Worm (Caenorhabditis elegans) whole organism, L1 larva: ENCODE data around the gene rps-4.

Source experiments
- C34B4.2 ChIP-seq: sonication (generic microtip); optimal IDR thresholded peaks from 2 replicates; lab custom pipeline; 2017; ENCODE audit warnings: mild to moderate bottlenecking, missing genetic modification characterization, missing compliant biosample characterization
- Y116A8C.19 ChIP-seq: sonication (generic microtip); optimal IDR thresholded peaks from 2 replicates; lab custom pipeline; 2016; ENCODE audit warnings: missing compliant biosample characterization, missing genetic modification characterization, borderline replicate concordance
- aly-2 ChIP-seq: fragments of 150-350 bp; optimal IDR thresholded peaks from 2 replicates; lab custom pipeline; 2014; ENCODE audit warnings: missing biosample characterization, missing genetic modification characterization
- ama-1 ChIP-seq: fragments of 150-350 bp; optimal IDR thresholded peaks from 2 replicates; lab custom pipeline; 2014
- blmp-1 ChIP-seq: fragments of 150-350 bp; optimal IDR thresholded peaks from 2 replicates; lab custom pipeline; 2014; ENCODE audit warnings: missing biosample characterization, missing genetic modification characterization
- ceh-8 ChIP-seq: fragments of 200-800 bp; sonication (Bioruptor generic); optimal IDR thresholded peaks from 2 replicates; lab custom pipeline; 2018; ENCODE audit warnings: mild to moderate bottlenecking, missing genetic modification characterization, moderate library complexity, missing compliant biosample characterization
- ceh-82 ChIP-seq, 3 experiments: fragments of 150-350 bp in 1 of 3; sonication (generic microtip) in 2 of 3; optimal IDR thresholded peaks; 2 replicates each; lab custom pipeline; 2014 to 2017; ENCODE audit warnings: missing biosample characterization in 3 of 3, missing genetic modification characterization in 3 of 3
- ceh-88 ChIP-seq: fragments of 200-800 bp; sonication (Bioruptor generic); IDR thresholded peaks from 2 replicates; pipeline ENCODE4 v1.3.6; 2022; ENCODE audit warnings: missing genetic modification characterization, missing compliant biosample characterization
- ceh-90 ChIP-seq: sonication (generic microtip); optimal IDR thresholded peaks from 2 replicates; lab custom pipeline; 2016; ENCODE audit warnings: missing genetic modification characterization, missing compliant biosample characterization
- ces-1 ChIP-seq: fragments of 150-350 bp; optimal IDR thresholded peaks from 2 replicates; lab custom pipeline; 2014; ENCODE audit warnings: missing biosample characterization, missing genetic modification reagents, missing genetic modification characterization
- dpl-1 ChIP-seq, 3 experiments: fragments of 150-350 bp in 2 of 3; sonication (generic microtip) in 1 of 3; optimal IDR thresholded peaks; 2 replicates each; lab custom pipeline; 2014 to 2017; ENCODE audit warnings: missing biosample characterization in 3 of 3, missing genetic modification characterization in 3 of 3, missing genetic modification reagents in 3 of 3
- dsc-1 ChIP-seq: sonication (generic microtip); optimal IDR thresholded peaks from 2 replicates; lab custom pipeline; 2016; ENCODE audit warnings: mild to moderate bottlenecking, missing genetic modification characterization, missing compliant biosample characterization
- efl-1 ChIP-seq, 4 experiments: fragments of 150-350 bp; optimal IDR thresholded peaks in 3 of 4; peaks in 1 of 4; 1 replicate in 1 of 4; 2 replicates in 3 of 4; lab custom pipeline; 2014; ENCODE audit warnings: missing biosample characterization in 2 of 4, missing genetic modification characterization in 2 of 4, missing genetic modification reagents in 2 of 4
- efl-3 ChIP-seq: fragments of 200-800 bp; sonication (Bioruptor generic); optimal IDR thresholded peaks from 2 replicates; lab custom pipeline; 2018; ENCODE audit warnings: mild to moderate bottlenecking, missing genetic modification characterization, missing compliant biosample characterization
- egl-27 ChIP-seq, 2 experiments: fragments of 150-350 bp in 1 of 2; sonication (generic microtip); optimal IDR thresholded peaks; 3 replicates each; lab custom pipeline; 2017 to 2018; ENCODE audit warnings: missing biosample characterization in 2 of 2, missing genetic modification characterization in 2 of 2, missing genetic modification reagents in 2 of 2
- elt-3 ChIP-seq, 6 experiments: fragments of 150-350 bp in 1 of 6; sonication (generic microtip); optimal IDR thresholded peaks; 2 replicates each; lab custom pipeline; 2017 to 2018; ENCODE audit warnings: missing biosample characterization in 6 of 6, missing genetic modification characterization in 6 of 6, inconsistent platforms in 1 of 6
- ets-5 ChIP-seq: fragments of 200-800 bp; sonication (Bioruptor generic); IDR thresholded peaks from 2 replicates; pipeline ENCODE4 v1.3.6; 2022; ENCODE audit warnings: missing genetic modification characterization, missing compliant biosample characterization
- fkh-10 ChIP-seq: sonication (generic microtip); optimal IDR thresholded peaks from 2 replicates; lab custom pipeline; 2017; ENCODE audit warnings: missing biosample characterization, missing genetic modification reagents, missing genetic modification characterization
- fkh-4 ChIP-seq: sonication (generic microtip); optimal IDR thresholded peaks from 2 replicates; lab custom pipeline; 2016; ENCODE audit warnings: missing compliant biosample characterization, missing genetic modification characterization, borderline replicate concordance
- grh-1 ChIP-seq: fragments of 200-800 bp; sonication (Bioruptor generic); IDR thresholded peaks from 2 replicates; pipeline ENCODE4 v1.3.6; 2022; ENCODE audit warnings: missing genetic modification reagents, missing genetic modification characterization, missing compliant biosample characterization
- hlh-17 ChIP-seq: fragments of 200-800 bp; sonication (Bioruptor generic); optimal IDR thresholded peaks from 2 replicates; lab custom pipeline; 2018; ENCODE audit warnings: missing genetic modification characterization, mild to moderate bottlenecking, missing compliant biosample characterization, moderate library complexity, borderline replicate concordance
- hpl-2 ChIP-seq: fragments of 150-350 bp; optimal IDR thresholded peaks from 2 replicates; lab custom pipeline; 2014; ENCODE audit warnings: missing biosample characterization, missing genetic modification reagents, missing genetic modification characterization
- irx-1 ChIP-seq: sonication (generic microtip); optimal IDR thresholded peaks from 2 replicates; lab custom pipeline; 2016; ENCODE audit warnings: missing genetic modification characterization, missing compliant biosample characterization
- isw-1 ChIP-seq: fragments of 200-800 bp; sonication (Bioruptor generic); IDR thresholded peaks from 2 replicates; pipeline ENCODE4 v1.3.6; 2022; ENCODE audit warnings: missing genetic modification characterization, missing compliant biosample characterization
- lin-13 ChIP-seq: fragments of 150-350 bp; optimal IDR thresholded peaks from 2 replicates; lab custom pipeline; 2014; ENCODE audit warnings: missing biosample characterization, missing genetic modification reagents, missing genetic modification characterization
- lsy-2 ChIP-seq, 2 experiments: fragments of 150-350 bp; optimal IDR thresholded peaks; 2 replicates each; lab custom pipeline; 2014; ENCODE audit warnings: missing biosample characterization in 2 of 2, missing genetic modification characterization in 2 of 2
- mdl-1 ChIP-seq, 2 experiments: fragments of 150-350 bp; optimal IDR thresholded peaks; 2 replicates each; lab custom pipeline; 2014 to 2017; ENCODE audit warnings: missing biosample characterization in 2 of 2, missing genetic modification characterization in 2 of 2, inconsistent platforms in 1 of 2
- mep-1 ChIP-seq: fragments of 150-350 bp; optimal IDR thresholded peaks from 2 replicates; lab custom pipeline; 2014; ENCODE audit warnings: missing biosample characterization, missing genetic modification characterization
- nhr-11 ChIP-seq: fragments of 150-350 bp; optimal IDR thresholded peaks from 2 replicates; lab custom pipeline; 2014; ENCODE audit warnings: missing biosample characterization, missing genetic modification characterization
- nhr-20 ChIP-seq: sonication (generic microtip); optimal IDR thresholded peaks from 2 replicates; lab custom pipeline; 2016; ENCODE audit warnings: mild to moderate bottlenecking, missing genetic modification characterization, missing compliant biosample characterization
- nhr-47 ChIP-seq: sonication (generic microtip); optimal IDR thresholded peaks from 2 replicates; lab custom pipeline; 2016; ENCODE audit warnings: mild to moderate bottlenecking, missing genetic modification characterization, moderate library complexity, missing compliant biosample characterization
- nhr-71 ChIP-seq: sonication (generic microtip); optimal IDR thresholded peaks from 2 replicates; lab custom pipeline; 2016; ENCODE audit warnings: mild to moderate bottlenecking, missing genetic modification characterization, moderate library complexity, missing compliant biosample characterization
- nhr-76 ChIP-seq: sonication (generic microtip); optimal IDR thresholded peaks from 2 replicates; lab custom pipeline; 2017; ENCODE audit warnings: missing biosample characterization, missing genetic modification characterization
- nhr-77 ChIP-seq: fragments of 150-350 bp; optimal IDR thresholded peaks from 2 replicates; lab custom pipeline; 2014; ENCODE audit warnings: missing biosample characterization, missing genetic modification characterization
- nhr-90 ChIP-seq: sonication (generic microtip); optimal IDR thresholded peaks from 2 replicates; lab custom pipeline; 2016; ENCODE audit warnings: mild to moderate bottlenecking, missing genetic modification characterization, missing compliant biosample characterization; ENCODE audit not compliant: poor library complexity
- pag-3 ChIP-seq: sonication (generic microtip); optimal IDR thresholded peaks from 2 replicates; lab custom pipeline; 2017; ENCODE audit warnings: missing genetic modification characterization, mild to moderate bottlenecking, missing compliant biosample characterization, antibody characterized with exemption, borderline replicate concordance; ENCODE audit not compliant: insufficient read depth
- pax-3 ChIP-seq: fragments of 200-800 bp; sonication (Bioruptor generic); optimal IDR thresholded peaks from 2 replicates; lab custom pipeline; 2018; ENCODE audit warnings: mild to moderate bottlenecking, missing genetic modification characterization, moderate library complexity, missing compliant biosample characterization
- skn-1 ChIP-seq: fragments of 150-350 bp; optimal IDR thresholded peaks from 2 replicates; lab custom pipeline; 2014; ENCODE audit warnings: missing biosample characterization, missing genetic modification characterization
- snu-23 ChIP-seq: sonication (generic microtip); optimal IDR thresholded peaks from 2 replicates; lab custom pipeline; 2016; ENCODE audit warnings: missing genetic modification characterization, missing compliant biosample characterization
- sox-4 ChIP-seq: sonication (generic microtip); optimal IDR thresholded peaks from 2 replicates; lab custom pipeline; 2016; ENCODE audit warnings: missing genetic modification characterization, missing compliant biosample characterization
- sup-37 ChIP-seq: fragments of 200-800 bp; sonication (Bioruptor generic); optimal IDR thresholded peaks from 2 replicates; lab custom pipeline; 2018; ENCODE audit warnings: mild to moderate bottlenecking, missing genetic modification characterization, missing compliant biosample characterization
- unc-86 ChIP-seq: sonication (generic microtip); optimal IDR thresholded peaks from 2 replicates; lab custom pipeline; 2016; ENCODE audit warnings: missing genetic modification characterization, missing compliant biosample characterization
- unc-98 ChIP-seq: fragments of 200-800 bp; sonication (Bioruptor generic); IDR thresholded peaks from 2 replicates; pipeline ENCODE4 v1.3.6; 2022; ENCODE audit warnings: missing genetic modification characterization, missing compliant biosample characterization
- xbp-1 ChIP-seq: sonication (generic microtip); optimal IDR thresholded peaks from 2 replicates; lab custom pipeline; 2016; ENCODE audit warnings: missing genetic modification characterization, missing compliant biosample characterization
- zag-1 ChIP-seq: fragments of 150-350 bp; optimal IDR thresholded peaks from 2 replicates; lab custom pipeline; 2014; ENCODE audit warnings: missing biosample characterization, missing genetic modification characterization
- zip-4 ChIP-seq: fragments of 200-800 bp; sonication (Bioruptor generic); optimal IDR thresholded peaks from 2 replicates; lab custom pipeline; 2018; ENCODE audit warnings: mild to moderate bottlenecking, missing genetic modification characterization, moderate library complexity, missing compliant biosample characterization
- ztf-11 ChIP-seq, 2 experiments: sonication (generic microtip); optimal IDR thresholded peaks; 2 replicates each; lab custom pipeline; 2016 to 2017; ENCODE audit warnings: missing genetic modification characterization in 2 of 2, missing biosample characterization in 1 of 2, missing compliant biosample characterization in 1 of 2

The rps-4 gene

ce11 chrIV:7043430-7043829 is 41.1 kb downstream of the rps-4 start:
- TF ChIP-seq pax-3 (tag; lab: Kevin White, UChicago), result no peak
- no peak for TF ChIP-seq unc-86 (tag; lab: Kevin White, UChicago)
- TF ChIP-seq blmp-1, result no peak
- no peak for TF ChIP-seq ama-1 (lab: Kevin White, UChicago)
- no peak for TF ChIP-seq ceh-8 (GFP tag; lab: Kevin White, UChicago)
- no peak for TF ChIP-seq sox-4 (tag; lab: Kevin White, UChicago)
- no peak for TF ChIP-seq nhr-90 (tag; lab: Kevin White, UChicago)

ce11 chrIV:7039476-7040261 is 44.8 kb downstream of the rps-4 start, which contains the start of the genes cogc-2 and klp-18:
TSS of gene cogc-2 (minus strand) at chrIV:7039580.
TSS of gene klp-18 (plus strand) at chrIV:7040211.
- TF ChIP-seq ztf-11 (tag; optimal IDR thresholded peaks at IDR 0.05; lab: Kevin White, UChicago), result peak in 1 of 2 experiments; percentile 63
- no peak for TF ChIP-seq C34B4.2
- peak; percentile 90 for TF ChIP-seq nhr-71 (tag; lab: Kevin White, UChicago)
- TF ChIP-seq ama-1 (lab: Kevin White, UChicago), result no peak
- TF ChIP-seq snu-23, result peak; percentile 91
- TF ChIP-seq hpl-2 (GFP tag; lab: Kevin White, UChicago), result peak; percentile 63
- TF ChIP-seq efl-3 (GFP tag; lab: Kevin White, UChicago), result no peak
- TF ChIP-seq nhr-11, result peak; percentile 7
- TF ChIP-seq nhr-77 (tag; lab: Kevin White, UChicago), result peak; percentile 68
- TF ChIP-seq irx-1 (tag; lab: Kevin White, UChicago), result peak; percentile 71
- TF ChIP-seq ceh-88, result peak; percentile 60; the same call in 1 of the 2 replicates
- TF ChIP-seq aly-2 (tag; lab: Kevin White, UChicago), result no peak
- peak in 1 of 2 experiments; percentile 88 for TF ChIP-seq mdl-1 (tag; optimal IDR thresholded peaks at IDR 0.05; lab: Kevin White, UChicago)
- no peak for TF ChIP-seq zag-1 (tag; lab: Kevin White, UChicago)
- peak; percentile 80 for TF ChIP-seq blmp-1
- TF ChIP-seq isw-1 (GFP tag; lab: Robert Waterston, UW), result peak; percentile 73
- peak; percentile 95 for TF ChIP-seq skn-1 (tag; lab: Kevin White, UChicago)
- no peak for TF ChIP-seq sup-37 (GFP tag; lab: Kevin White, UChicago)
- peak; percentile 63 to 86 (median 75) for TF ChIP-seq ceh-82 (tag; optimal IDR thresholded peaks at IDR 0.05; lab: Kevin White, UChicago)
- TF ChIP-seq elt-3 (tag; optimal IDR thresholded peaks at IDR 0.05; lab: Kevin White, UChicago), result peak in 2 of 6 experiments; percentile 71 to 86
- no peak for TF ChIP-seq hlh-17
- TF ChIP-seq dsc-1 (tag; lab: Kevin White, UChicago), result peak; percentile 85
- TF ChIP-seq ceh-90 (tag; lab: Kevin White, UChicago), result peak; percentile 12
- TF ChIP-seq Y116A8C.19 (tag; lab: Kevin White, UChicago), result no peak
- no peak for TF ChIP-seq pag-3 (tag; lab: Kevin White, UChicago)
- peak; percentile 96 to 97 for TF ChIP-seq efl-1 (optimal IDR thresholded peaks at IDR 0.05; lab: Kevin White, UChicago)
- peak; percentile 95 to 99 for TF ChIP-seq efl-1 (GFP tag; optimal IDR thresholded peaks at IDR 0.05 in 1 of 2; lab: Kevin White, UChicago)
- TF ChIP-seq lin-13 (GFP tag; lab: Kevin White, UChicago), result peak; percentile 70
- peak; percentile 78 for TF ChIP-seq grh-1 (GFP tag; lab: Robert Waterston, UW)
- no peak for TF ChIP-seq ets-5 (GFP tag; lab: Robert Waterston, UW)
- peak; percentile 69 for TF ChIP-seq nhr-76 (tag; lab: Kevin White, UChicago)
- TF ChIP-seq nhr-90 (tag; lab: Kevin White, UChicago), result peak; percentile 85
- peak; percentile 51 for TF ChIP-seq fkh-10 (GFP tag; lab: Kevin White, UChicago)
- peak; percentile 83 for TF ChIP-seq xbp-1 (tag; lab: Kevin White, UChicago)
- TF ChIP-seq zip-4 (GFP tag; lab: Kevin White, UChicago), result peak; percentile 64
- no peak for TF ChIP-seq egl-27 (tag; optimal IDR thresholded peaks at IDR 0.05; lab: Kevin White, UChicago)
- no peak for TF ChIP-seq ces-1 (GFP tag; lab: Kevin White, UChicago)
- TF ChIP-seq nhr-20, result peak; percentile 85
- TF ChIP-seq dpl-1 (GFP tag; optimal IDR thresholded peaks at IDR 0.05; lab: Kevin White, UChicago), result peak; percentile 91 to 96 (median 95)
- peak; percentile 9 for TF ChIP-seq fkh-4 (tag; lab: Kevin White, UChicago)
- TF ChIP-seq lsy-2 (tag; optimal IDR thresholded peaks at IDR 0.05; lab: Kevin White, UChicago), result peak; percentile 87 to 91
- TF ChIP-seq unc-98 (GFP tag; lab: Robert Waterston, UW), result no peak
- TF ChIP-seq unc-86 (tag; lab: Kevin White, UChicago), result peak; percentile 83
- TF ChIP-seq mep-1 (tag; lab: Kevin White, UChicago), result peak; percentile 81
- peak; percentile 88 for TF ChIP-seq nhr-47 (tag; lab: Kevin White, UChicago)
